Worm (Caenorhabditis elegans) whole organism, late embryonic: Measurements from ENCODE around the gene C46F11.5.

Experiments
- F13H6.1 ChIP-seq: sonication (generic microtip); optimal IDR thresholded peaks from 2 replicates; lab custom pipeline; 2016; ENCODE audit warnings: missing genetic modification characterization, missing compliant biosample characterization
- K02D7.2 ChIP-seq: sonication (generic microtip); optimal IDR thresholded peaks from 2 replicates; lab custom pipeline; 2017; ENCODE audit warnings: mild to moderate bottlenecking, missing genetic modification characterization, missing compliant biosample characterization
- K09A11.1 ChIP-seq: sonication (generic microtip); optimal IDR thresholded peaks from 2 replicates; lab custom pipeline; 2017; ENCODE audit warnings: antibody characterized with exemption, mild to moderate bottlenecking, missing genetic modification characterization, missing compliant biosample characterization; ENCODE audit not compliant: insufficient read depth
- ahr-1 ChIP-seq: sonication (generic microtip); optimal IDR thresholded peaks from 2 replicates; lab custom pipeline; 2016; ENCODE audit warnings: missing genetic modification characterization, missing compliant biosample characterization
- ceh-14 ChIP-seq: sonication (generic microtip); optimal IDR thresholded peaks from 2 replicates; lab custom pipeline; 2016; ENCODE audit warnings: missing genotype, missing genetic modification characterization, missing compliant biosample characterization
- ceh-18 ChIP-seq: sonication (generic microtip); optimal IDR thresholded peaks from 2 replicates; lab custom pipeline; 2016; ENCODE audit warnings: missing genetic modification characterization, missing compliant biosample characterization
- ceh-2 ChIP-seq: sonication (generic microtip); optimal IDR thresholded peaks from 2 replicates; lab custom pipeline; 2016; ENCODE audit warnings: missing genotype, missing genetic modification characterization, missing compliant biosample characterization
- ceh-22 ChIP-seq: sonication (generic microtip); optimal IDR thresholded peaks from 2 replicates; lab custom pipeline; 2017; ENCODE audit warnings: missing biosample characterization, missing genetic modification characterization
- ceh-24 ChIP-seq: sonication (generic microtip); optimal IDR thresholded peaks from 2 replicates; lab custom pipeline; 2016; ENCODE audit warnings: mild to moderate bottlenecking, missing genetic modification characterization, missing compliant biosample characterization
- ceh-31 ChIP-seq: sonication (generic microtip); optimal IDR thresholded peaks from 2 replicates; lab custom pipeline; 2016; ENCODE audit warnings: missing genetic modification characterization, missing compliant biosample characterization
- ceh-45 ChIP-seq: fragments of 200-800 bp; sonication (Bioruptor generic); IDR thresholded peaks from 2 replicates; pipeline ENCODE4 v1.3.6; 2022; ENCODE audit warnings: missing genetic modification reagents, missing genetic modification characterization, missing compliant biosample characterization
- ceh-48 ChIP-seq: sonication (generic microtip); optimal IDR thresholded peaks from 2 replicates; lab custom pipeline; 2016; ENCODE audit warnings: missing genetic modification characterization, inconsistent platforms, missing compliant biosample characterization
- ceh-6 ChIP-seq: fragments of 200-800 bp; sonication (Bioruptor generic); optimal IDR thresholded peaks from 2 replicates; lab custom pipeline; 2018; ENCODE audit warnings: mild to moderate bottlenecking, missing genetic modification characterization, missing compliant biosample characterization
- ceh-9 ChIP-seq: sonication (generic microtip); optimal IDR thresholded peaks from 2 replicates; lab custom pipeline; 2016; ENCODE audit warnings: mild to moderate bottlenecking, missing genetic modification characterization, inconsistent platforms, missing compliant biosample characterization
- che-1 ChIP-seq: sonication (generic microtip); optimal IDR thresholded peaks from 2 replicates; lab custom pipeline; 2016; ENCODE audit warnings: mild to moderate bottlenecking, missing genetic modification characterization, missing compliant biosample characterization
- dve-1 ChIP-seq: sonication (generic microtip); optimal IDR thresholded peaks from 2 replicates; lab custom pipeline; 2017; ENCODE audit warnings: antibody characterized with exemption, mild to moderate bottlenecking, missing genetic modification characterization, missing compliant biosample characterization
- elt-2 ChIP-seq: sonication (generic microtip); optimal IDR thresholded peaks from 2 replicates; lab custom pipeline; 2016; ENCODE audit warnings: missing genetic modification reagents, missing genetic modification characterization, missing compliant biosample characterization
- ets-4 ChIP-seq: sonication (generic microtip); optimal IDR thresholded peaks from 2 replicates; lab custom pipeline; 2016; ENCODE audit warnings: missing genetic modification characterization, missing compliant biosample characterization
- eyg-1 ChIP-seq: sonication (generic microtip); optimal IDR thresholded peaks from 2 replicates; lab custom pipeline; 2016; ENCODE audit warnings: missing genotype, missing genetic modification characterization, missing compliant biosample characterization
- fax-1 ChIP-seq: sonication (generic microtip); optimal IDR thresholded peaks from 2 replicates; lab custom pipeline; 2016; ENCODE audit warnings: missing genotype, missing genetic modification characterization, missing compliant biosample characterization
- hlh-13 ChIP-seq: fragments of 200-800 bp; sonication (Bioruptor generic); optimal IDR thresholded peaks from 2 replicates; lab custom pipeline; 2018; ENCODE audit warnings: mild to moderate bottlenecking, missing genetic modification characterization, missing compliant biosample characterization
- hlh-15 ChIP-seq: sonication (generic microtip); optimal IDR thresholded peaks from 2 replicates; lab custom pipeline; 2016; ENCODE audit warnings: missing genetic modification characterization, missing compliant biosample characterization
- hlh-30 ChIP-seq: sonication (generic microtip); optimal IDR thresholded peaks from 2 replicates; lab custom pipeline; 2017; ENCODE audit warnings: antibody characterized with exemption, missing genetic modification characterization, missing compliant biosample characterization; ENCODE audit not compliant: insufficient read depth
- hlh-6 ChIP-seq: sonication (generic microtip); optimal IDR thresholded peaks from 2 replicates; lab custom pipeline; 2016; ENCODE audit warnings: missing genotype, missing genetic modification characterization, missing compliant biosample characterization
- madf-2 ChIP-seq: sonication (generic microtip); optimal IDR thresholded peaks from 2 replicates; lab custom pipeline; 2017; ENCODE audit warnings: missing genetic modification characterization, missing compliant biosample characterization
- nfya-1 ChIP-seq: sonication (generic microtip); optimal IDR thresholded peaks from 2 replicates; lab custom pipeline; 2017; ENCODE audit warnings: missing genetic modification characterization, mild to moderate bottlenecking, missing compliant biosample characterization, antibody characterized with exemption, moderate library complexity
- nhr-11 ChIP-seq: fragments of 150-350 bp; optimal IDR thresholded peaks from 2 replicates; lab custom pipeline; 2014; ENCODE audit warnings: missing biosample characterization, missing genetic modification characterization
- nhr-232 ChIP-seq: sonication (generic microtip); optimal IDR thresholded peaks from 2 replicates; lab custom pipeline; 2016; ENCODE audit warnings: missing genetic modification characterization, missing compliant biosample characterization
- npax-4 ChIP-seq: sonication (generic microtip); optimal IDR thresholded peaks from 2 replicates; lab custom pipeline; 2016; ENCODE audit warnings: missing genetic modification characterization, missing compliant biosample characterization
- odd-2 ChIP-seq: sonication (generic microtip); optimal IDR thresholded peaks from 2 replicates; lab custom pipeline; 2017; ENCODE audit warnings: antibody characterized with exemption, mild to moderate bottlenecking, missing genetic modification characterization, missing compliant biosample characterization
- pag-3 ChIP-seq: sonication (generic microtip); optimal IDR thresholded peaks from 2 replicates; lab custom pipeline; 2016; ENCODE audit warnings: missing compliant biosample characterization, missing genetic modification characterization, borderline replicate concordance
- pat-9 ChIP-seq: fragments of 200-800 bp; sonication (Bioruptor generic); optimal IDR thresholded peaks from 2 replicates; lab custom pipeline; 2018; ENCODE audit warnings: mild to moderate bottlenecking, missing genetic modification characterization, moderate library complexity, missing compliant biosample characterization
- pax-1 ChIP-seq: fragments of 150-350 bp; optimal IDR thresholded peaks from 2 replicates; lab custom pipeline; 2014; ENCODE audit warnings: missing biosample characterization, missing genetic modification characterization
- pros-1 ChIP-seq: fragments of 150-350 bp; optimal IDR thresholded peaks from 2 replicates; lab custom pipeline; 2014; ENCODE audit warnings: missing biosample characterization, missing genetic modification reagents, missing genetic modification characterization
- sox-2 ChIP-seq: fragments of 200-800 bp; sonication (Bioruptor generic); IDR thresholded peaks from 2 replicates; pipeline ENCODE4 v1.3.6; 2022; ENCODE audit warnings: missing genetic modification reagents, missing genetic modification characterization, missing compliant biosample characterization
- syd-9 ChIP-seq: sonication (generic microtip); optimal IDR thresholded peaks from 2 replicates; lab custom pipeline; 2016; ENCODE audit warnings: mild to moderate bottlenecking, missing genetic modification characterization, moderate library complexity, missing compliant biosample characterization
- tbx-7 ChIP-seq: sonication (generic microtip); optimal IDR thresholded peaks from 2 replicates; lab custom pipeline; 2016; ENCODE audit warnings: missing genotype, missing genetic modification characterization, missing compliant biosample characterization
- unc-3 ChIP-seq, 2 experiments: fragments of 200-800 bp in 1 of 2; sonication (Bioruptor generic) in 1 of 2; sonication (generic microtip) in 1 of 2; conservative IDR thresholded peaks in 1 of 2; optimal IDR thresholded peaks in 1 of 2; 2 replicates each; pipeline versions ENCODE4 v1.3.6 to Lab custom; 2016 to 2022; ENCODE audit warnings: missing compliant biosample characterization in 2 of 2, missing genetic modification characterization in 2 of 2, missing genetic modification reagents in 1 of 2
- unc-42 ChIP-seq: sonication (generic microtip); optimal IDR thresholded peaks from 2 replicates; lab custom pipeline; 2016; ENCODE audit warnings: missing genotype, missing genetic modification characterization, missing compliant biosample characterization
- unc-55 ChIP-seq: sonication (generic microtip); optimal IDR thresholded peaks from 2 replicates; lab custom pipeline; 2017; ENCODE audit warnings: missing biosample characterization, missing genetic modification reagents, missing genetic modification characterization
- unc-86 ChIP-seq: sonication (generic microtip); optimal IDR thresholded peaks from 2 replicates; lab custom pipeline; 2016; ENCODE audit warnings: missing genetic modification characterization, missing compliant biosample characterization
- zip-5 ChIP-seq: sonication (generic microtip); optimal IDR thresholded peaks from 2 replicates; lab custom pipeline; 2016; ENCODE audit warnings: missing genetic modification characterization, missing compliant biosample characterization
- ztf-16 ChIP-seq: sonication (generic microtip); optimal IDR thresholded peaks from 2 replicates; lab custom pipeline; 2017; ENCODE audit warnings: missing genetic modification characterization, missing compliant biosample characterization

C46F11.5 gene

ce11 chrIII:3682869-3683403, 25.5 kb upstream of the C46F11.5 start:
- TF ChIP-seq ceh-31 (tag; lab: Kevin White, UChicago) (no peak), nfya-1 (tag; lab: Kevin White, UChicago) (peak; percentile 89)

ce11 chrIII:3681351-3681938, 24.0 kb upstream of the C46F11.5 start:
- TF ChIP-seq hlh-13 (GFP tag; lab: Kevin White, UChicago), result no peak
- TF ChIP-seq ceh-31 (tag; lab: Kevin White, UChicago), result peak; percentile 10

- no peak for TF ChIP-seq che-1 (tag; lab: Kevin White, UChicago)
- TF ChIP-seq pat-9 (tag; lab: Kevin White, UChicago), result no peak
- peak; percentile 49 for TF ChIP-seq unc-42 (tag; lab: Kevin White, UChicago)
- TF ChIP-seq ahr-1 (tag; lab: Kevin White, UChicago), result no peak
- TF ChIP-seq zip-5 (tag; lab: Kevin White, UChicago), result no peak
- no peak for TF ChIP-seq ceh-31 (tag; lab: Kevin White, UChicago)
- no peak for TF ChIP-seq syd-9 (tag; lab: Kevin White, UChicago)
- TF ChIP-seq ceh-48 (tag; lab: Kevin White, UChicago), result no peak
- peak; percentile 0 for TF ChIP-seq unc-55 (GFP tag; lab: Kevin White, UChicago)
These were observed 21.7 kb upstream of the C46F11.5 start for ce11 chrIII:3679083-3679482.

- TF ChIP-seq syd-9 (tag; lab: Kevin White, UChicago) (no peak), ceh-45 (GFP tag; lab: Robert Waterston, UW) (no peak), nhr-11 (tag; lab: Kevin White, UChicago) (no peak), hlh-15 (tag; lab: Kevin White, UChicago) (no peak), pax-1 (peak; percentile 48), ztf-16 (no peak), ets-4 (tag; lab: Kevin White, UChicago) (no peak), hlh-13 (GFP tag; lab: Kevin White, UChicago) (no peak), ceh-6 (GFP tag; lab: Kevin White, UChicago) (no peak), sox-2 (GFP tag; lab: Robert Waterston, UW) (no peak), pag-3 (no peak), ceh-2 (tag; lab: Kevin White, UChicago) (no peak), pat-9 (tag; lab: Kevin White, UChicago) (no peak), K09A11.1 (tag; lab: Kevin White, UChicago) (no peak), K02D7.2 (tag; lab: Kevin White, UChicago) (no peak), eyg-1 (tag; lab: Kevin White, UChicago) (no peak), madf-2 (tag; lab: Kevin White, UChicago) (no peak), ceh-18 (tag; lab: Kevin White, UChicago) (peak; percentile 8), ceh-24 (tag; lab: Kevin White, UChicago) (no peak), hlh-6 (tag; lab: Kevin White, UChicago) (no peak), tbx-7 (tag; lab: Kevin White, UChicago) (no peak), pros-1 (tag; lab: Kevin White, UChicago) (no peak), dve-1 (tag; lab: Kevin White, UChicago) (no peak), ceh-22 (tag; lab: Kevin White, UChicago) (no peak), odd-2 (tag; lab: Kevin White, UChicago) (no peak), ceh-14 (tag; lab: Kevin White, UChicago) (no peak), ceh-48 (tag; lab: Kevin White, UChicago) (peak; percentile 85), unc-55 (GFP tag; lab: Kevin White, UChicago) (peak; percentile 61), nfya-1 (tag; lab: Kevin White, UChicago) (peak; percentile 71), npax-4 (tag; lab: Kevin White, UChicago) (no peak), unc-86 (no peak), hlh-30 (tag; lab: Kevin White, UChicago) (no peak), nhr-232 (tag; lab: Kevin White, UChicago) (no peak), fax-1 (tag; lab: Kevin White, UChicago) (no peak), unc-42 (tag; lab: Kevin White, UChicago) (peak; percentile 29), unc-3 (GFP tag; conservative IDR thresholded peaks at IDR 0.05; lab: Robert Waterston, UW) (no peak), unc-3 (tag; optimal IDR thresholded peaks at IDR 0.05; lab: Kevin White, UChicago) (no peak), F13H6.1 (tag; lab: Kevin White, UChicago) (no peak), ceh-9 (tag; lab: Kevin White, UChicago) (no peak), elt-2 (tag; lab: Kevin White, UChicago) (no peak)
These were observed 20.0 kb upstream of the C46F11.5 start for ce11 chrIII:3677378-3677777.
